Worm (Caenorhabditis elegans) whole organism, L4 larva: ENCODE results near the gene F14F7.4.

ENCODE experiments used
- D1046.2 ChIP-seq: fragments of 200-800 bp; sonication (Bioruptor generic); IDR thresholded peaks from 2 replicates; pipeline ENCODE4 v1.3.6; 2022; ENCODE audit warnings: missing genetic modification characterization, missing compliant biosample characterization
- F37D6.2 ChIP-seq: sonication (generic microtip); optimal IDR thresholded peaks from 2 replicates; lab custom pipeline; 2016; ENCODE audit warnings: mild to moderate bottlenecking, missing genetic modification characterization, missing compliant biosample characterization
- F49E8.2 ChIP-seq: sonication (generic microtip); optimal IDR thresholded peaks from 2 replicates; lab custom pipeline; 2016; ENCODE audit warnings: missing compliant biosample characterization, mild to moderate bottlenecking, missing genetic modification characterization, borderline replicate concordance
- T20F7.1 ChIP-seq: fragments of 200-800 bp; sonication (Bioruptor generic); optimal IDR thresholded peaks from 2 replicates; lab custom pipeline; 2018; ENCODE audit warnings: mild to moderate bottlenecking, missing genetic modification characterization, missing compliant biosample characterization
- Y5F2A.4 ChIP-seq: fragments of 200-800 bp; sonication (Bioruptor generic); optimal IDR thresholded peaks from 2 replicates; lab custom pipeline; 2018; ENCODE audit warnings: mild to moderate bottlenecking, missing genetic modification characterization, missing compliant biosample characterization
- ZK337.2 ChIP-seq: fragments of 200-800 bp; sonication (Bioruptor generic); IDR thresholded peaks from 2 replicates; pipeline ENCODE4 v1.3.6; 2022; ENCODE audit warnings: missing genetic modification reagents, missing genetic modification characterization, missing compliant biosample characterization
- attf-4 ChIP-seq: sonication (generic microtip); optimal IDR thresholded peaks from 3 replicates; lab custom pipeline; 2017; ENCODE audit warnings: missing biosample characterization, missing genetic modification characterization
- ceh-28 ChIP-seq: fragments of 150-350 bp; optimal IDR thresholded peaks from 2 replicates; lab custom pipeline; 2014; ENCODE audit warnings: missing biosample characterization, missing genetic modification reagents, missing genetic modification characterization
- ceh-44 ChIP-seq: fragments of 200-800 bp; sonication (Bioruptor generic); IDR thresholded peaks from 2 replicates; pipeline ENCODE4 v1.3.6; 2022; ENCODE audit warnings: missing genetic modification reagents, missing genetic modification characterization, missing compliant biosample characterization
- dmd-6 ChIP-seq: fragments of 200-800 bp; sonication (Bioruptor generic); IDR thresholded peaks from 2 replicates; pipeline ENCODE4 v1.3.6; 2022; ENCODE audit warnings: missing genetic modification reagents, missing genetic modification characterization, missing compliant biosample characterization
- dve-1 ChIP-seq: sonication (generic microtip); optimal IDR thresholded peaks from 2 replicates; lab custom pipeline; 2017; ENCODE audit warnings: antibody characterized with exemption, mild to moderate bottlenecking, missing genetic modification characterization, missing compliant biosample characterization; ENCODE audit not compliant: insufficient read depth
- egl-27 ChIP-seq: sonication (generic microtip); optimal IDR thresholded peaks from 3 replicates; lab custom pipeline; 2017; ENCODE audit warnings: missing biosample characterization, missing genetic modification reagents, missing genetic modification characterization
- egl-43 ChIP-seq: fragments of 200-800 bp; sonication (Bioruptor generic); IDR thresholded peaks from 2 replicates; pipeline ENCODE4 v1.3.6; 2022; ENCODE audit warnings: missing genetic modification reagents, missing genetic modification characterization, missing compliant biosample characterization
- gei-8 ChIP-seq: fragments of 200-800 bp; sonication (Bioruptor generic); optimal IDR thresholded peaks from 2 replicates; lab custom pipeline; 2018; ENCODE audit warnings: mild to moderate bottlenecking, missing genetic modification characterization, missing compliant biosample characterization
- hlh-11 ChIP-seq: fragments of 200-800 bp; sonication (Bioruptor generic); optimal IDR thresholded peaks from 2 replicates; lab custom pipeline; 2018; ENCODE audit warnings: mild to moderate bottlenecking, missing genetic modification characterization, missing compliant biosample characterization
- jun-1 ChIP-seq: fragments of 150-350 bp; optimal IDR thresholded peaks from 2 replicates; lab custom pipeline; 2014; ENCODE audit warnings: missing biosample characterization, missing genetic modification reagents, missing genetic modification characterization
- lim-7 ChIP-seq: fragments of 200-800 bp; sonication (Bioruptor generic); IDR thresholded peaks from 2 replicates; pipeline ENCODE4 v1.3.6; 2022; ENCODE audit warnings: missing genetic modification characterization, missing compliant biosample characterization
- lin-1 ChIP-seq: fragments of 200-800 bp; sonication (Bioruptor generic); IDR thresholded peaks from 2 replicates; pipeline ENCODE4 v1.3.6; 2022; ENCODE audit warnings: missing genetic modification reagents, missing genetic modification characterization, missing compliant biosample characterization
- lin-29 ChIP-seq: fragments of 200-800 bp; sonication (Bioruptor generic); IDR thresholded peaks from 2 replicates; pipeline ENCODE4 v1.3.6; 2022; ENCODE audit warnings: missing genetic modification reagents, missing genetic modification characterization, missing compliant biosample characterization
- lir-3 ChIP-seq: sonication (generic microtip); optimal IDR thresholded peaks from 2 replicates; lab custom pipeline; 2016; ENCODE audit warnings: mild to moderate bottlenecking, missing genetic modification characterization, missing compliant biosample characterization
- lsy-2 ChIP-seq, 2 experiments: fragments of 150-350 bp in 1 of 2; sonication (generic microtip) in 1 of 2; optimal IDR thresholded peaks; 2 replicates each; lab custom pipeline; 2014 to 2017; ENCODE audit warnings: missing biosample characterization in 2 of 2, missing genetic modification characterization in 2 of 2
- madf-5 ChIP-seq, 2 experiments: fragments of 200-800 bp; sonication (Bioruptor generic); IDR thresholded peaks; 2 replicates each; pipeline ENCODE4 v1.3.6; 2022; ENCODE audit warnings: missing compliant biosample characterization in 2 of 2, missing genetic modification characterization in 2 of 2
- mxl-2 ChIP-seq: fragments of 200-800 bp; sonication (Bioruptor generic); conservative IDR thresholded peaks from 2 replicates; pipeline ENCODE4 v1.3.6; 2022; ENCODE audit warnings: missing genetic modification reagents, missing genetic modification characterization, missing compliant biosample characterization
- nhr-111 ChIP-seq: fragments of 200-800 bp; sonication (Bioruptor generic); optimal IDR thresholded peaks from 2 replicates; lab custom pipeline; 2018; ENCODE audit warnings: mild to moderate bottlenecking, missing genetic modification characterization, missing compliant biosample characterization
- nhr-237 ChIP-seq: sonication (generic microtip); optimal IDR thresholded peaks from 2 replicates; lab custom pipeline; 2017; ENCODE audit warnings: missing biosample characterization, missing genetic modification characterization
- nhr-25 ChIP-seq: sonication (generic microtip); optimal IDR thresholded peaks from 2 replicates; lab custom pipeline; 2017; ENCODE audit warnings: missing genetic modification characterization, mild to moderate bottlenecking, missing compliant biosample characterization, antibody characterized with exemption, moderate library complexity, borderline replicate concordance; ENCODE audit not compliant: insufficient read depth
- nhr-28 ChIP-seq: fragments of 150-350 bp; optimal IDR thresholded peaks from 2 replicates; lab custom pipeline; 2014; ENCODE audit warnings: missing biosample characterization, missing genetic modification characterization
- nhr-42 ChIP-seq: fragments of 200-800 bp; sonication (Bioruptor generic); IDR thresholded peaks from 2 replicates; pipeline ENCODE4 v1.3.6; 2022; ENCODE audit warnings: missing genetic modification characterization, missing compliant biosample characterization
- nhr-48 ChIP-seq: sonication (generic microtip); optimal IDR thresholded peaks from 2 replicates; lab custom pipeline; 2016; ENCODE audit warnings: mild to moderate bottlenecking, missing genetic modification characterization, missing compliant biosample characterization
- nhr-77 ChIP-seq: fragments of 150-350 bp; optimal IDR thresholded peaks from 2 replicates; lab custom pipeline; 2014; ENCODE audit warnings: missing biosample characterization, missing genetic modification characterization
- pqm-1 ChIP-seq: sonication (generic microtip); optimal IDR thresholded peaks from 2 replicates; lab custom pipeline; 2017; ENCODE audit warnings: missing biosample characterization, missing genetic modification characterization
- rbr-2 ChIP-seq: sonication (generic microtip); optimal IDR thresholded peaks from 2 replicates; lab custom pipeline; 2016; ENCODE audit warnings: missing genotype, missing genetic modification characterization, missing compliant biosample characterization
- saeg-2 ChIP-seq: fragments of 200-800 bp; sonication (Bioruptor generic); IDR thresholded peaks from 2 replicates; pipeline ENCODE4 v1.3.6; 2022; ENCODE audit warnings: missing genetic modification reagents, missing genetic modification characterization, missing compliant biosample characterization
- zag-1 ChIP-seq: fragments of 150-350 bp; optimal IDR thresholded peaks from 2 replicates; lab custom pipeline; 2014; ENCODE audit warnings: missing biosample characterization, missing genetic modification characterization
- ztf-7 ChIP-seq: fragments of 150-350 bp; optimal IDR thresholded peaks from 2 replicates; lab custom pipeline; 2014; ENCODE audit warnings: missing biosample characterization, missing genetic modification characterization

Gene F14F7.4

DNA sequence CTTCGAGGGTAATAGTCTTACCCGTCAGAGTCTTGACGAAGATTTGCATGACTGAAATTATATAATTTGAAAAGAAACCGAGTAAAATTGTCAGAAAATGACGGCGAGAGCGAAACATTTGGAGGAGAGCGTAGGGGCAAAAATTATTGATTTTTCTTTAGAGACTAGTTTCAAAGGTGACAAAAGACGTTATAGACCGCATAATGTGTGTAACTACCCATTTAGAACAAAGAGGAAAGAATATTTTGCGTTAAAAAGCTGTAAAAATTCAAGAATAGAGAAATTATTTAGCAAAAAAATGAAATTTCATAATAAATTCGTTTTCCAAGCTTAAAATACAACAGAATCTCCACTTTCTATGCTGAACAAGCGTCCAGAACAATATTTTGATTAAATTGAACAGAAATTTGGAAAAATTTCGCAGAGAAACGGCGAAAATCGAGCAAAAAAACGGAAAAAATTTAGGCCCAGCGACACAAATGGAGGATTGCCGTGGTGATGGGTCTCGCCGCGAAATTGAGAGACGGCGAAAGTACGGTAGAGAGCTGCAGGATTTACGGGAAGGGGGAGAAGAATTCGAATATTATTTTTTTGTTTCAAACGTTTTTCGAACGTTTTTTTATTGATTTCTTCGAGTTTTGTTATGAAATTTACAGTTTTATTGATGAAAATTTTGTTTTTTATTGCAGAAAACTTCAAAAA is 50.9 kb downstream of the F14F7.4 start, which contains the start of the genes ubq-2 and frg-1 (continued):
- TF ChIP-seq nhr-111 (GFP tag; lab: Kevin White, UChicago), result no peak
- no peak for TF ChIP-seq gei-8 (GFP tag; lab: Kevin White, UChicago)
- peak; percentile 99 to 100 for TF ChIP-seq lsy-2 (tag; optimal IDR thresholded peaks at IDR 0.05; lab: Kevin White, UChicago)
- no peak for TF ChIP-seq saeg-2 (GFP tag; lab: Robert Waterston, UW)
- TF ChIP-seq F49E8.2 (tag; lab: Kevin White, UChicago), result peak; percentile 76
- peak; percentile 1 for TF ChIP-seq nhr-48 (tag; lab: Kevin White, UChicago)
- no peak for TF ChIP-seq lin-29 (GFP tag; lab: Robert Waterston, UW)
- TF ChIP-seq nhr-237, result no peak
- peak; percentile 91 for TF ChIP-seq dve-1
- no peak for TF ChIP-seq lim-7 (GFP tag; lab: Robert Waterston, UW)
- TF ChIP-seq jun-1 (tag; lab: Kevin White, UChicago), result no peak
- TF ChIP-seq nhr-77 (tag; lab: Kevin White, UChicago), result peak; percentile 59
- TF ChIP-seq ztf-7 (tag; lab: Kevin White, UChicago), result peak; percentile 79
- TF ChIP-seq nhr-28 (tag; lab: Kevin White, UChicago), result peak; percentile 57
- peak; percentile 21 for TF ChIP-seq nhr-25
- TF ChIP-seq madf-5 (GFP tag; IDR thresholded peaks at IDR 0.05; lab: Robert Waterston, UW), result no peak
- TF ChIP-seq T20F7.1 (GFP tag; lab: Kevin White, UChicago), result no peak
- no peak for TF ChIP-seq ZK337.2 (GFP tag; lab: Robert Waterston, UW)
- TF ChIP-seq egl-27 (tag; lab: Kevin White, UChicago), result no peak
- TF ChIP-seq attf-4, result no peak
- 0 out of 2 replicates have a peak, but pooled peaks have one; percentile 44 for TF ChIP-seq lin-1 (GFP tag; lab: Robert Waterston, UW)
- TF ChIP-seq ceh-44 (GFP tag; lab: Robert Waterston, UW), result 0 out of 2 replicates have a peak, but pooled peaks have one; percentile 37
- TF ChIP-seq hlh-11, result peak; percentile 77
- no peak for TF ChIP-seq Y5F2A.4
- TF ChIP-seq F37D6.2 (tag; lab: Kevin White, UChicago), result peak; percentile 81
- TF ChIP-seq D1046.2, result no peak
- no peak for TF ChIP-seq pqm-1 (tag; lab: Kevin White, UChicago)
- TF ChIP-seq nhr-42 (GFP tag; lab: Robert Waterston, UW), result 0 out of 2 replicates have a peak, but pooled peaks have one; percentile 38
- no peak for TF ChIP-seq mxl-2
- TF ChIP-seq zag-1 (tag; lab: Kevin White, UChicago), result no peak
- peak; percentile 67 for TF ChIP-seq dmd-6 (GFP tag; lab: Robert Waterston, UW)
- peak; percentile 79 for TF ChIP-seq rbr-2 (tag; lab: Kevin White, UChicago)
- no peak for TF ChIP-seq lir-3 (tag; lab: Kevin White, UChicago)
- TF ChIP-seq ceh-28 (tag; lab: Kevin White, UChicago), result no peak
- TF ChIP-seq egl-43 (GFP tag; lab: Robert Waterston, UW), result peak; percentile 51; the same call in 1 of the 2 replicates
- TF ChIP-seq, all 104 proteins: peak for 49
